Worm (Caenorhabditis elegans) whole organism, early embryonic: ENCODE data around the gene mpst-3.
"Not testable (repeated sequence)": the region's sequence is repeated elsewhere in the genome, so short reads cannot be mapped to it uniquely, and the experiment has no call there.

Experiments
- aly-1 ChIP-seq: sonication (generic microtip); optimal IDR thresholded peaks from 2 replicates; lab custom pipeline; 2016; ENCODE audit warnings: missing genetic modification characterization, missing compliant biosample characterization
- ceh-13 ChIP-seq: fragments of 200-800 bp; sonication (Bioruptor generic); optimal IDR thresholded peaks from 2 replicates; lab custom pipeline; 2018; ENCODE audit warnings: mild to moderate bottlenecking, missing genetic modification characterization, missing compliant biosample characterization
- ets-7 ChIP-seq: sonication (generic microtip); optimal IDR thresholded peaks from 2 replicates; lab custom pipeline; 2016; ENCODE audit warnings: missing genotype, missing genetic modification characterization, missing compliant biosample characterization
- hnd-1 ChIP-seq: sonication (generic microtip); optimal IDR thresholded peaks from 2 replicates; lab custom pipeline; 2016; ENCODE audit warnings: missing genetic modification characterization, missing compliant biosample characterization
- scrt-1 ChIP-seq: fragments of 200-800 bp; sonication (Bioruptor generic); IDR thresholded peaks from 2 replicates; pipeline ENCODE4 v1.3.6; 2022; ENCODE audit warnings: missing genetic modification characterization, missing compliant biosample characterization

ce11 chrV:14876724-14877123, 18.7 kb upstream of the mpst-3 start, which contains the start of gene ZC412.10:
- not testable (repeated sequence) for TF ChIP-seq hnd-1; ets-7 (tag; lab: Kevin White, UChicago); ceh-13; aly-1 (tag; lab: Kevin White, UChicago); scrt-1
